4 fruit fly cellular contexts compared by ENCODE assay signal in genomic region chr3L:12616400-12616799, dm6.
A peak's percentile ranks its signal among the peaks of the same experiment; 100 is the strongest.
TF ChIP-seq lines count a peak whose summit lies in the region.

No protein-coding gene starts in this region.

- TF ChIP-seq CTCF in whole organism, embryonic (GFP tag; optimal IDR thresholded peaks at IDR 0.05; lab: Kevin White, UChicago), result no peak

TF ChIP-seq in whole organism, embryonic, 481 proteins besides CTCF, POLR2A, EP300 and RAD21 (continues in another document):
- TF ChIP-seq croc (GFP tag; conservative IDR thresholded peaks at IDR 0.05; lab: Robert Waterston, UW) (no peak), psq (GFP tag; optimal IDR thresholded peaks at IDR 0.05; lab: Kevin White, UChicago) (no peak), bab2 (GFP tag; optimal IDR thresholded peaks at IDR 0.05; lab: Kevin White, UChicago) (no peak), sisA (GFP tag; IDR thresholded peaks at IDR 0.05; lab: Robert Waterston, UW) (no peak), HmgZ (tag; optimal IDR thresholded peaks at IDR 0.05; lab: Kevin White, UChicago) (no peak), unpg (GFP tag; optimal IDR thresholded peaks at IDR 0.05; lab: Kevin White, UChicago) (peak; percentile 0), Lim3 (GFP tag; IDR thresholded peaks at IDR 0.05; lab: Robert Waterston, UW) (no peak), sens (GFP tag; lab: Kevin White, UChicago) (peak; percentile 82), E2f1 (GFP tag; IDR thresholded peaks at IDR 0.05; lab: Robert Waterston, UW) (no peak), fd102C (GFP tag; optimal IDR thresholded peaks at IDR 0.05; lab: Kevin White, UChicago) (peak; percentile 78), CG2712 (tag; optimal IDR thresholded peaks at IDR 0.05; lab: Kevin White, UChicago) (peak; percentile 50), CG42726 (GFP tag; IDR thresholded peaks at IDR 0.05; lab: Robert Waterston, UW; ENCODE audit: partially characterized antibody) (no peak), Taf1 (GFP tag; IDR thresholded peaks at IDR 0.05; lab: Robert Waterston, UW) (no peak), CG12236 (GFP tag; optimal IDR thresholded peaks at IDR 0.05; lab: Kevin White, UChicago) (no peak), tx (GFP tag; optimal IDR thresholded peaks at IDR 0.05; lab: Kevin White, UChicago) (no peak), Scr (GFP tag; IDR thresholded peaks at IDR 0.05; lab: Robert Waterston, UW; ENCODE audit: partially characterized antibody) (no peak), HmgD (GFP tag; optimal IDR thresholded peaks at IDR 0.05; lab: Kevin White, UChicago) (no peak), lbe (GFP tag; optimal IDR thresholded peaks at IDR 0.05; lab: Kevin White, UChicago) (peak; percentile 51), CG10267 (tag; optimal IDR thresholded peaks at IDR 0.05; lab: Kevin White, UChicago) (peak; percentile 42), CG13775 (GFP tag; optimal IDR thresholded peaks at IDR 0.05; lab: Kevin White, UChicago) (no peak), CG11723 (GFP tag; optimal IDR thresholded peaks at IDR 0.05; lab: Kevin White, UChicago) (no peak), CHES-1-like (GFP tag; optimal IDR thresholded peaks at IDR 0.05; lab: Kevin White, UChicago) (no peak), tup (GFP tag; optimal IDR thresholded peaks at IDR 0.05; lab: Kevin White, UChicago) (no peak), Ravus (GFP tag; IDR thresholded peaks at IDR 0.05; lab: Robert Waterston, UW) (no peak)

TF ChIP-seq in whole organism, prepupa, 60 proteins besides CTCF, POLR2A, EP300 and RAD21 (continues in another document):
- TF ChIP-seq Eip78C (GFP tag; lab: Kevin White, UChicago) (peak; percentile 82), Sox15 (GFP tag; optimal IDR thresholded peaks at IDR 0.05; lab: Kevin White, UChicago) (no peak), CG16779 (tag; optimal IDR thresholded peaks at IDR 0.05; lab: Kevin White, UChicago) (no peak), CG6792 (GFP tag; optimal IDR thresholded peaks at IDR 0.05; lab: Kevin White, UChicago) (peak; percentile 41), Sox14 (GFP tag; optimal IDR thresholded peaks at IDR 0.05; lab: Kevin White, UChicago) (peak; percentile 23), dac (GFP tag; optimal IDR thresholded peaks at IDR 0.05; lab: Kevin White, UChicago) (no peak), Eip93F (GFP tag; optimal IDR thresholded peaks at IDR 0.05; lab: Kevin White, UChicago) (peak; percentile 23), pdm3 (GFP tag; optimal IDR thresholded peaks at IDR 0.05; lab: Kevin White, UChicago) (peak; percentile 19), CG3919 (GFP tag; optimal IDR thresholded peaks at IDR 0.05; lab: Kevin White, UChicago) (peak; percentile 37), CG10631 (GFP tag; optimal IDR thresholded peaks at IDR 0.05; lab: Kevin White, UChicago) (no peak), Lpt (GFP tag; optimal IDR thresholded peaks at IDR 0.05; lab: Kevin White, UChicago) (no peak), Eip75B (GFP tag; optimal IDR thresholded peaks at IDR 0.05; lab: Kevin White, UChicago) (peak; percentile 21), CG34406 (GFP tag; optimal IDR thresholded peaks at IDR 0.05; lab: Kevin White, UChicago) (peak; percentile 14), CG3032 (tag; optimal IDR thresholded peaks at IDR 0.05; lab: Kevin White, UChicago) (peak; percentile 16), lz (GFP tag; optimal IDR thresholded peaks at IDR 0.05; lab: Kevin White, UChicago) (peak; percentile 62), CG6854 (GFP tag; optimal IDR thresholded peaks at IDR 0.05; lab: Kevin White, UChicago) (no peak), Smox (GFP tag; optimal IDR thresholded peaks at IDR 0.05; lab: Kevin White, UChicago) (peak; percentile 70), Ets96B (tag; optimal IDR thresholded peaks at IDR 0.05; lab: Kevin White, UChicago) (peak; percentile 2), acj6 (GFP tag; optimal IDR thresholded peaks at IDR 0.05; lab: Kevin White, UChicago) (peak; percentile 25), Sox102F (GFP tag; optimal IDR thresholded peaks at IDR 0.05; lab: Kevin White, UChicago) (peak; percentile 58), Blimp-1 (GFP tag; optimal IDR thresholded peaks at IDR 0.05; lab: Kevin White, UChicago) (peak; percentile 21), CG31627 (GFP tag; optimal IDR thresholded peaks at IDR 0.05; lab: Kevin White, UChicago) (peak; percentile 57), svp (GFP tag; lab: Kevin White, UChicago) (peak; percentile 84), vri (GFP tag; optimal IDR thresholded peaks at IDR 0.05; lab: Kevin White, UChicago) (peak; percentile 65)

TF ChIP-seq in whole organism, pupa, 21 proteins besides CTCF, POLR2A, EP300 and RAD21:
- no peak for TF ChIP-seq gl (tag; optimal IDR thresholded peaks at IDR 0.05; lab: Kevin White, UChicago)
- TF ChIP-seq CG34367 (tag; optimal IDR thresholded peaks at IDR 0.05; lab: Kevin White, UChicago), result no peak
- no peak for TF ChIP-seq CG14655 (GFP tag; optimal IDR thresholded peaks at IDR 0.05; lab: Kevin White, UChicago)
- TF ChIP-seq Snoo (tag; optimal IDR thresholded peaks at IDR 0.05; lab: Kevin White, UChicago), result peak; percentile 29
- no peak for TF ChIP-seq Ets98B (GFP tag; IDR thresholded peaks at IDR 0.05; lab: Robert Waterston, UW)
- TF ChIP-seq Pif1B (GFP tag; optimal IDR thresholded peaks at IDR 0.05; lab: Kevin White, UChicago), result no peak
- no peak for TF ChIP-seq CG17806 (tag; optimal IDR thresholded peaks at IDR 0.05; lab: Kevin White, UChicago)
- peak; percentile 8 for TF ChIP-seq CG15710 (tag; optimal IDR thresholded peaks at IDR 0.05; lab: Kevin White, UChicago)
- no peak for TF ChIP-seq rn (GFP tag; IDR thresholded peaks at IDR 0.05; lab: Robert Waterston, UW)
- no peak for TF ChIP-seq fd96Ca (GFP tag; IDR thresholded peaks at IDR 0.05; lab: Robert Waterston, UW)
- TF ChIP-seq Pif1A (GFP tag; optimal IDR thresholded peaks at IDR 0.05; lab: Kevin White, UChicago), result no peak
- TF ChIP-seq CG12605 (GFP tag; IDR thresholded peaks at IDR 0.05; lab: Robert Waterston, UW), result no peak
- no peak for TF ChIP-seq CG8301 (tag; optimal IDR thresholded peaks at IDR 0.05; lab: Kevin White, UChicago)
- peak; percentile 26 for TF ChIP-seq CG8159 (tag; optimal IDR thresholded peaks at IDR 0.05; lab: Kevin White, UChicago)

TF ChIP-seq in whole organism, wandering third instar larva, 38 proteins besides CTCF, POLR2A, EP300 and RAD21:
- TF ChIP-seq Myc (optimal IDR thresholded peaks at IDR 0.05; lab: Kevin White, UChicago) (no peak), HLH106 (tag; optimal IDR thresholded peaks at IDR 0.05; lab: Kevin White, UChicago) (peak; percentile 76), dl (GFP tag; optimal IDR thresholded peaks at IDR 0.05; lab: Kevin White, UChicago; ENCODE audit: insufficient read depth in 1 of 2, partially characterized antibody in 2 of 2) (no peak), OdsH (GFP tag; optimal IDR thresholded peaks at IDR 0.05; lab: Kevin White, UChicago) (peak; percentile 75), dsf (GFP tag; optimal IDR thresholded peaks at IDR 0.05; lab: Kevin White, UChicago; ENCODE audit: borderline replicate concordance) (no peak), rgr (GFP tag; optimal IDR thresholded peaks at IDR 0.05; lab: Kevin White, UChicago) (peak; percentile 83), woc (GFP tag; optimal IDR thresholded peaks at IDR 0.05; lab: Kevin White, UChicago) (peak; percentile 61), lola (GFP tag; optimal IDR thresholded peaks at IDR 0.05; lab: Kevin White, UChicago) (no peak), Sp1 (GFP tag; optimal IDR thresholded peaks at IDR 0.05; lab: Kevin White, UChicago) (peak; percentile 73), Mio (GFP tag; optimal IDR thresholded peaks at IDR 0.05; lab: Kevin White, UChicago) (no peak), GATAd (GFP tag; optimal IDR thresholded peaks at IDR 0.05; lab: Kevin White, UChicago) (no peak), Dfd (GFP tag; optimal IDR thresholded peaks at IDR 0.05; lab: Kevin White, UChicago) (no peak), Abd-B (GFP tag; optimal IDR thresholded peaks at IDR 0.05; lab: Kevin White, UChicago) (no peak), Jra (GFP tag; optimal IDR thresholded peaks at IDR 0.05; lab: Kevin White, UChicago) (peak; percentile 23), Hr78 (GFP tag; optimal IDR thresholded peaks at IDR 0.05; lab: Kevin White, UChicago) (no peak), N (GFP tag; optimal IDR thresholded peaks at IDR 0.05; lab: Kevin White, UChicago) (no peak), fru (GFP tag; optimal IDR thresholded peaks at IDR 0.05; lab: Kevin White, UChicago) (peak; percentile 84), jim (GFP tag; optimal IDR thresholded peaks at IDR 0.05; lab: Kevin White, UChicago) (no peak), pan (optimal IDR thresholded peaks at IDR 0.05; lab: Kevin White, UChicago) (no peak), CG9705 (GFP tag; optimal IDR thresholded peaks at IDR 0.05; lab: Kevin White, UChicago) (peak; percentile 44), brk (GFP tag; optimal IDR thresholded peaks at IDR 0.05; lab: Kevin White, UChicago) (peak; percentile 54), Rel (GFP tag; optimal IDR thresholded peaks at IDR 0.05; lab: Kevin White, UChicago) (peak; percentile 18), Rel (tag; optimal IDR thresholded peaks at IDR 0.05; lab: Kevin White, UChicago) (peak; percentile 4), sv (GFP tag; optimal IDR thresholded peaks at IDR 0.05; lab: Kevin White, UChicago) (no peak), Hnf4 (GFP tag; optimal IDR thresholded peaks at IDR 0.05; lab: Kevin White, UChicago) (peak; percentile 71), Vsx2 (GFP tag; optimal IDR thresholded peaks at IDR 0.05; lab: Kevin White, UChicago; ENCODE audit: partially characterized antibody) (no peak), tai (GFP tag; optimal IDR thresholded peaks at IDR 0.05; lab: Kevin White, UChicago) (no peak), CG32264 (GFP tag; optimal IDR thresholded peaks at IDR 0.05; lab: Kevin White, UChicago) (no peak), Hr83 (GFP tag; optimal IDR thresholded peaks at IDR 0.05; lab: Kevin White, UChicago; ENCODE audit: poor library complexity, severe bottlenecking) (no peak), sage (GFP tag; optimal IDR thresholded peaks at IDR 0.05; lab: Kevin White, UChicago) (peak; percentile 6), ey (GFP tag; optimal IDR thresholded peaks at IDR 0.05; lab: Kevin White, UChicago) (peak; percentile 80), psq (GFP tag; optimal IDR thresholded peaks at IDR 0.05; lab: Kevin White, UChicago) (peak; percentile 66), usp (GFP tag; optimal IDR thresholded peaks at IDR 0.05; lab: Kevin White, UChicago) (no peak), CrebA (GFP tag; optimal IDR thresholded peaks at IDR 0.05; lab: Kevin White, UChicago; ENCODE audit: borderline replicate concordance) (no peak), foxo (GFP tag; optimal IDR thresholded peaks at IDR 0.05; lab: Kevin White, UChicago) (peak in 1 of 2 experiments; percentile 83), dmrt93B (GFP tag; optimal IDR thresholded peaks at IDR 0.05; lab: Kevin White, UChicago) (peak; percentile 44), h (GFP tag; optimal IDR thresholded peaks at IDR 0.05; lab: Kevin White, UChicago) (peak; percentile 79), br (GFP tag; optimal IDR thresholded peaks at IDR 0.05; lab: Kevin White, UChicago) (peak; percentile 75), Dif (GFP tag; optimal IDR thresholded peaks at IDR 0.05; lab: Kevin White, UChicago; ENCODE audit: partially characterized antibody) (no peak)
TF ChIP-seq in whole organism, wandering third instar larva: peak in this region for 18.

Comparison
In these comparisons a context has a peak if more than half of its experiments do, and no peak if none do; other contexts are left out.
1. Of the 7 proteins assayed by ChIP-seq in both whole organism, embryonic and whole organism, prepupa: peak only in whole organism, embryonic: none; only in whole organism, prepupa: Blimp-1, Hr39 and Sox102F; in both: none; in neither: 4.